Worm (Caenorhabditis elegans): ENCODE data around the gene mtl-1.

mtl-1 gene

DNA sequence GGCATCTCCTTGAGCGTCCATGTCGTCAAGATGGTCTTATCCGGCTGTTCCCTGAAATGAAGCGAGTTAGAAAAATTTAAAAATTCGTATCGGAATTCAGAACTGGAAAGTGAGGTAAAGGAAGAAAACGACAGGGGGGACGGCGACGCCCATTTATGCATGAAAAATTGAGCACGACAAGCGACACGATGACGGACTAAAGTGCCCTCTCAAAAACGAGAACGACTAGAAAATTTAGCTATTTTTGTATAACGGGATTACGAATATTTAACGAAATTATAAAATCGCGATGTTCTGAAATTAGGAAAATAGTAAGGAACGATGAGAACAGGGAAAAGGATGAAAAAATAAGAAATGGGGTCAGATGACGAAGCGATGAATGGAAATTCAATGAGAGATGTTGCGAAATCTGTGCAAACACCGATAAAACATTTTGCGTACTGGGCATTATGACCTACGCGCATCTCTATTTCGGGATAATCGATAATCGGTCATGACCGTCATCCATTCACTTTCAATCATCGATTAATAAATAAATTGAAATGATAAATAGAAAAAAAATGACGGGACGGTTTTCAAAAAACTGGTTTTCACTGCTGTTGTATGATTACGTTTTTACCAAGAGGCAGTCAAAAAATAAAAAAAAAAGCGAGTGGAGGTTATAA lies 35.1 kb downstream of the mtl-1 start, which contains the start of gene snb-1:
Gene snb-1, minus strand, starts transcription at position 51 of the 665 bp plus-strand sequence.
- peak; percentile 99 for TF ChIP-seq cebp-1 (GFP tag; IDR thresholded peaks at IDR 0.05)
- peak; percentile 100 for TF ChIP-seq cebp-1 (tag; optimal IDR thresholded peaks at IDR 0.05)
- TF ChIP-seq him-1 (tag; optimal IDR thresholded peaks at IDR 0.05), result no peak
- TF ChIP-seq mel-28 (tag; optimal IDR thresholded peaks at IDR 0.05; ENCODE audit: borderline replicate concordance), result no peak
- TF ChIP-seq sptf-2 (GFP tag; optimal IDR thresholded peaks at IDR 0.05), result no peak
- TF ChIP-seq repo-1 (tag; optimal IDR thresholded peaks at IDR 0.05), result no peak
- no peak for TF ChIP-seq nfya-1 (tag; optimal IDR thresholded peaks at IDR 0.05; ENCODE audit: borderline replicate concordance, insufficient read depth)
- TF ChIP-seq mxl-1 (tag; optimal IDR thresholded peaks at IDR 0.05), result no peak
- no peak for TF ChIP-seq rec-8 (tag; optimal IDR thresholded peaks at IDR 0.05)
- TF ChIP-seq dox-1 (GFP tag; IDR thresholded peaks at IDR 0.05), result peak; percentile 27; the same call in 1 of the 2 replicates
- TF ChIP-seq ekl-4 (GFP tag; IDR thresholded peaks at IDR 0.05), result no peak
- TF ChIP-seq B0019.2 (GFP tag; conservative IDR thresholded peaks at IDR 0.05), result no peak
- no peak for TF ChIP-seq ceh-58 (GFP tag; IDR thresholded peaks at IDR 0.05)
- TF ChIP-seq attf-5 (GFP tag; optimal IDR thresholded peaks at IDR 0.05), result peak; percentile 97
- peak; percentile 66 for TF ChIP-seq athp-1 (tag; optimal IDR thresholded peaks at IDR 0.05)
- TF ChIP-seq ztf-22 (GFP tag; optimal IDR thresholded peaks at IDR 0.05), result no peak
- peak; percentile 62 for TF ChIP-seq ZK185.1 (tag; optimal IDR thresholded peaks at IDR 0.05; ENCODE audit: poor library complexity, severe bottlenecking)
- no peak for TF ChIP-seq lir-1 (GFP tag; conservative IDR thresholded peaks at IDR 0.05)
- peak; percentile 2 for TF ChIP-seq nhr-80 (tag; optimal IDR thresholded peaks at IDR 0.05)
- no peak for TF ChIP-seq ztf-25 (GFP tag; IDR thresholded peaks at IDR 0.05)
- TF ChIP-seq pbrm-1 (GFP tag; IDR thresholded peaks at IDR 0.05), result 0 out of 2 replicates have a peak, but pooled peaks have one; percentile 22
- no peak for TF ChIP-seq F22D6.2 (tag; optimal IDR thresholded peaks at IDR 0.05)
- TF ChIP-seq snpc-4 (GFP tag; optimal IDR thresholded peaks at IDR 0.05), result no peak
- peak in 3 of 4 experiments; percentile 29 to 78 (median 38) for TF ChIP-seq snpc-4 (tag; optimal IDR thresholded peaks at IDR 0.05)
- TF ChIP-seq rpc-1 (optimal IDR thresholded peaks at IDR 0.05), result no peak
- no peak for TF ChIP-seq rpc-1 (tag; optimal IDR thresholded peaks at IDR 0.05)
- no peak for TF ChIP-seq nfya-2 (GFP tag; IDR thresholded peaks at IDR 0.05)
- no peak for TF ChIP-seq D2030.7 (GFP tag; IDR thresholded peaks at IDR 0.05)
- TF ChIP-seq dpff-1 (tag; optimal IDR thresholded peaks at IDR 0.05), result no peak
- peak; percentile 43; the same call in 1 of the 2 replicates for TF ChIP-seq nfyb-1 (GFP tag; IDR thresholded peaks at IDR 0.05)
- no peak for TF ChIP-seq F57C9.4 (tag; optimal IDR thresholded peaks at IDR 0.05)
- TF ChIP-seq atf-7 (tag; optimal IDR thresholded peaks at IDR 0.05), result no peak
- no peak for TF ChIP-seq die-1 (tag; optimal IDR thresholded peaks at IDR 0.05)
- TF ChIP-seq lin-54 (GFP tag; optimal IDR thresholded peaks at IDR 0.05), result peak; percentile 11
- peak; percentile 16 for TF ChIP-seq ztf-26 (tag; optimal IDR thresholded peaks at IDR 0.05)
- TF ChIP-seq Y79H2A.3 (GFP tag; conservative IDR thresholded peaks at IDR 0.05), result no peak
- TF ChIP-seq F33H1.4 (GFP tag; IDR thresholded peaks at IDR 0.05), result no peak
- no peak for TF ChIP-seq hlh-12 (tag; optimal IDR thresholded peaks at IDR 0.05)
- TF ChIP-seq F23B12.7 (tag; optimal IDR thresholded peaks at IDR 0.05; ENCODE audit: insufficient read depth), result peak; percentile 20
- no peak for TF ChIP-seq zfh-2 (GFP tag; conservative IDR thresholded peaks at IDR 0.05)
- TF ChIP-seq lin-40 (tag; optimal IDR thresholded peaks at IDR 0.05), result peak; percentile 73
- TF ChIP-seq egl-44 (GFP tag; IDR thresholded peaks at IDR 0.05), result no peak
- TF ChIP-seq nhr-179 (tag; optimal IDR thresholded peaks at IDR 0.05), result no peak
- TF ChIP-seq K11D2.4 (GFP tag; IDR thresholded peaks at IDR 0.05), result peak; percentile 23; the same call in 1 of the 2 replicates

All from whole organism, young adult.